Worm (Caenorhabditis elegans) whole organism, L4 larva: Measurements from ENCODE around the gene zipt-2.2.
A peak's percentile ranks its signal among the peaks of the same experiment; 100 is the strongest.

Experiments used
- F26F4.8 ChIP-seq: fragments of 200-800 bp; sonication (Bioruptor generic); conservative IDR thresholded peaks from 2 replicates; pipeline ENCODE4 v1.3.6; 2022; ENCODE audit warnings: missing genetic modification characterization, missing compliant biosample characterization
- F44E2.7 ChIP-seq: fragments of 200-800 bp; sonication (Bioruptor generic); IDR thresholded peaks from 2 replicates; pipeline ENCODE4 v2.1.2; 2022; ENCODE audit warnings: missing genetic modification characterization, missing compliant biosample characterization
- F49E8.2 ChIP-seq: sonication (generic microtip); optimal IDR thresholded peaks from 2 replicates; lab custom pipeline; 2016; ENCODE audit warnings: missing compliant biosample characterization, mild to moderate bottlenecking, missing genetic modification characterization, borderline replicate concordance
- aha-1 ChIP-seq: fragments of 150-350 bp; peaks from one replicate; lab custom pipeline; 2014; ENCODE audit warnings: missing biosample characterization, missing genetic modification characterization
- aly-2 ChIP-seq: sonication (generic microtip); optimal IDR thresholded peaks from 2 replicates; lab custom pipeline; 2018; ENCODE audit warnings: missing biosample characterization, missing genetic modification characterization
- arid-1 ChIP-seq: fragments of 200-800 bp; sonication (Bioruptor generic); conservative IDR thresholded peaks from 2 replicates; pipeline ENCODE4 v1.3.6; 2022; ENCODE audit warnings: missing genetic modification reagents, missing genetic modification characterization, missing compliant biosample characterization
- attf-4 ChIP-seq: sonication (generic microtip); optimal IDR thresholded peaks from 3 replicates; lab custom pipeline; 2017; ENCODE audit warnings: missing biosample characterization, missing genetic modification characterization
- ceh-28 ChIP-seq: fragments of 150-350 bp; optimal IDR thresholded peaks from 2 replicates; lab custom pipeline; 2014; ENCODE audit warnings: missing biosample characterization, missing genetic modification reagents, missing genetic modification characterization
- ceh-32 ChIP-seq: sonication (generic microtip); optimal IDR thresholded peaks from 2 replicates; lab custom pipeline; 2016; ENCODE audit warnings: mild to moderate bottlenecking, missing genetic modification characterization, missing compliant biosample characterization; ENCODE audit not compliant: poor library complexity
- daf-12 ChIP-seq: fragments of 150-350 bp; optimal IDR thresholded peaks from 2 replicates; lab custom pipeline; 2014; ENCODE audit warnings: missing biosample characterization, missing genetic modification reagents, missing genetic modification characterization
- daf-16 ChIP-seq, 3 experiments: sonication (generic microtip); optimal IDR thresholded peaks; 2 replicates each; lab custom pipeline; 2016 to 2017; ENCODE audit warnings: missing genetic modification characterization in 3 of 3, missing genetic modification reagents in 3 of 3, mild to moderate bottlenecking in 2 of 3, missing compliant biosample characterization in 2 of 3, missing biosample characterization in 1 of 3, moderate library complexity in 1 of 3
- daf-8 ChIP-seq: fragments of 200-800 bp; sonication (Bioruptor generic); IDR thresholded peaks from 2 replicates; pipeline ENCODE4 v1.3.6; 2022; ENCODE audit warnings: missing genetic modification characterization, missing compliant biosample characterization
- dmd-6 ChIP-seq: fragments of 200-800 bp; sonication (Bioruptor generic); IDR thresholded peaks from 2 replicates; pipeline ENCODE4 v1.3.6; 2022; ENCODE audit warnings: missing genetic modification reagents, missing genetic modification characterization, missing compliant biosample characterization
- dmd-8 ChIP-seq: fragments of 200-800 bp; sonication (Bioruptor generic); IDR thresholded peaks from 2 replicates; pipeline ENCODE4 v1.3.6; 2022; ENCODE audit warnings: missing genetic modification characterization, missing compliant biosample characterization
- dmd-9 ChIP-seq: fragments of 200-800 bp; sonication (Bioruptor generic); IDR thresholded peaks from 2 replicates; pipeline ENCODE4 v1.3.6; 2022; ENCODE audit warnings: missing genetic modification reagents, missing genetic modification characterization, missing compliant biosample characterization
- dve-1 ChIP-seq: sonication (generic microtip); optimal IDR thresholded peaks from 2 replicates; lab custom pipeline; 2017; ENCODE audit warnings: antibody characterized with exemption, mild to moderate bottlenecking, missing genetic modification characterization, missing compliant biosample characterization; ENCODE audit not compliant: insufficient read depth
- gei-8 ChIP-seq: fragments of 200-800 bp; sonication (Bioruptor generic); optimal IDR thresholded peaks from 2 replicates; lab custom pipeline; 2018; ENCODE audit warnings: mild to moderate bottlenecking, missing genetic modification characterization, missing compliant biosample characterization
- hlh-11 ChIP-seq: fragments of 200-800 bp; sonication (Bioruptor generic); optimal IDR thresholded peaks from 2 replicates; lab custom pipeline; 2018; ENCODE audit warnings: mild to moderate bottlenecking, missing genetic modification characterization, missing compliant biosample characterization
- lin-1 ChIP-seq: fragments of 200-800 bp; sonication (Bioruptor generic); IDR thresholded peaks from 2 replicates; pipeline ENCODE4 v1.3.6; 2022; ENCODE audit warnings: missing genetic modification reagents, missing genetic modification characterization, missing compliant biosample characterization
- lin-15B ChIP-seq: fragments of 150-350 bp; sonication (generic microtip); optimal IDR thresholded peaks from 3 replicates; lab custom pipeline; 2014; ENCODE audit warnings: missing biosample characterization, missing genetic modification characterization
- lir-3 ChIP-seq: sonication (generic microtip); optimal IDR thresholded peaks from 2 replicates; lab custom pipeline; 2016; ENCODE audit warnings: mild to moderate bottlenecking, missing genetic modification characterization, missing compliant biosample characterization
- madf-9 ChIP-seq: fragments of 200-800 bp; sonication (Bioruptor generic); conservative IDR thresholded peaks from 2 replicates; pipeline ENCODE4 v1.3.6; 2022; ENCODE audit warnings: missing genetic modification reagents, missing genetic modification characterization, missing compliant biosample characterization
- mdt-29 ChIP-seq: fragments of 200-800 bp; sonication (Bioruptor generic); IDR thresholded peaks from 2 replicates; pipeline ENCODE4 v1.3.6; 2022; ENCODE audit warnings: missing genetic modification reagents, missing genetic modification characterization, missing compliant biosample characterization
- nhr-111 ChIP-seq: fragments of 200-800 bp; sonication (Bioruptor generic); optimal IDR thresholded peaks from 2 replicates; lab custom pipeline; 2018; ENCODE audit warnings: mild to moderate bottlenecking, missing genetic modification characterization, missing compliant biosample characterization
- nhr-25 ChIP-seq: sonication (generic microtip); optimal IDR thresholded peaks from 2 replicates; lab custom pipeline; 2017; ENCODE audit warnings: missing genetic modification characterization, mild to moderate bottlenecking, missing compliant biosample characterization, antibody characterized with exemption, moderate library complexity, borderline replicate concordance; ENCODE audit not compliant: insufficient read depth
- nhr-42 ChIP-seq: fragments of 200-800 bp; sonication (Bioruptor generic); IDR thresholded peaks from 2 replicates; pipeline ENCODE4 v1.3.6; 2022; ENCODE audit warnings: missing genetic modification characterization, missing compliant biosample characterization
- nhr-76 ChIP-seq: fragments of 150-350 bp; optimal IDR thresholded peaks from 2 replicates; lab custom pipeline; 2014; ENCODE audit warnings: missing biosample characterization, missing genetic modification characterization
- pha-4 ChIP-seq, 2 experiments: fragments of 150-350 bp in 1 of 2; fragments of 200-800 bp in 1 of 2; sonication (Bioruptor generic) in 1 of 2; IDR thresholded peaks in 1 of 2; optimal IDR thresholded peaks in 1 of 2; 2 replicates each; pipeline versions ENCODE4 v1.3.6 to Lab custom; 2014 to 2022; ENCODE audit warnings: missing genetic modification characterization in 2 of 2, missing genetic modification reagents in 2 of 2, missing biosample characterization in 1 of 2, missing compliant biosample characterization in 1 of 2
- php-3 ChIP-seq: fragments of 200-800 bp; sonication (Bioruptor generic); IDR thresholded peaks from 2 replicates; pipeline ENCODE4 v1.3.6; 2022; ENCODE audit warnings: missing genetic modification reagents, missing genetic modification characterization, missing compliant biosample characterization
- sdz-12 ChIP-seq: fragments of 200-800 bp; sonication (Bioruptor generic); optimal IDR thresholded peaks from 2 replicates; lab custom pipeline; 2018; ENCODE audit warnings: mild to moderate bottlenecking, missing genetic modification characterization, missing compliant biosample characterization
- set-16 ChIP-seq: fragments of 200-800 bp; sonication (Bioruptor generic); IDR thresholded peaks from 2 replicates; pipeline ENCODE4 v1.3.6; 2022; ENCODE audit warnings: missing genetic modification reagents, missing genetic modification characterization, missing compliant biosample characterization
- tag-97 ChIP-seq: fragments of 200-800 bp; sonication (Bioruptor generic); IDR thresholded peaks from 2 replicates; pipeline ENCODE4 v1.3.6; 2022; ENCODE audit warnings: missing genetic modification characterization, missing compliant biosample characterization
- vab-7 ChIP-seq: fragments of 200-800 bp; sonication (Bioruptor generic); IDR thresholded peaks from 2 replicates; pipeline ENCODE4 v1.3.6; 2022; ENCODE audit warnings: missing genetic modification reagents, missing genetic modification characterization, missing compliant biosample characterization
- zag-1 ChIP-seq: fragments of 150-350 bp; optimal IDR thresholded peaks from 2 replicates; lab custom pipeline; 2014; ENCODE audit warnings: missing biosample characterization, missing genetic modification characterization
- zfp-2 ChIP-seq: sonication (generic microtip); optimal IDR thresholded peaks from 2 replicates; lab custom pipeline; 2016; ENCODE audit warnings: mild to moderate bottlenecking, missing genetic modification characterization, missing compliant biosample characterization
- zip-11 ChIP-seq: fragments of 200-800 bp; sonication (Bioruptor generic); IDR thresholded peaks from 2 replicates; pipeline ENCODE4 v1.3.6; 2022; ENCODE audit warnings: missing genetic modification characterization, missing compliant biosample characterization
- ztf-11 ChIP-seq: fragments of 150-350 bp; optimal IDR thresholded peaks from 2 replicates; lab custom pipeline; 2014; ENCODE audit warnings: missing biosample characterization, missing genetic modification characterization

The zipt-2.2 gene

DNA sequence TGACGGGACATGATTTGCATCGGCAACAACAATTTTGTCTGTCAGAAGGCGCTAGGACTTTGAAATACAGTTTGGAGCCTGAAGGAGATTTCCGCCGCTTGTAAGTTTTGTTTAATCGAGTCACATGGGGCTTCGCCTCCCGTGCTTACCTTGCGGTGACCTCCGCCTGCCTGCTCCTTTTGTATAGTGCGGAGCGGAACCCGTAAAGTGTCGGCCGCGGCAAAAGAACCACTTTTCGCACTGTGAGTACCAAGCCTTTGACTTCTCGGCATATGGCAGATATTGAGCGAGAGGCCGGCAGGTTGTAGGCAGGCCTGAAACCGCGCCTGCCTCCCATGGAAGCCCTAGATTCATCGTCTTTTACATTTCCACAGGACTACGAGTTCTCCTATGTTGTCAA is 30.8 kb upstream of the zipt-2.2 start:
- TF ChIP-seq set-16 (GFP tag; lab: Robert Waterston, UW) (peak; percentile 60; the same call in 1 of the 2 replicates), attf-4 (tag; lab: Kevin White, UChicago) (no peak), dmd-8 (0 out of 2 replicates have a peak, but pooled peaks have one; percentile 35)

- TF ChIP-seq lir-3: no peak
- no peak for TF ChIP-seq F26F4.8 (GFP tag; lab: Robert Waterston, UW)
- TF ChIP-seq F44E2.7 (GFP tag; lab: Robert Waterston, UW): no peak
- no peak for TF ChIP-seq zip-11 (GFP tag; lab: Robert Waterston, UW)
- TF ChIP-seq ceh-32 (tag; lab: Kevin White, UChicago): no peak
- no peak for TF ChIP-seq dve-1 (tag; lab: Kevin White, UChicago)
- TF ChIP-seq ztf-11: no peak
- TF ChIP-seq zag-1 (tag; lab: Kevin White, UChicago): no peak
- no peak for TF ChIP-seq nhr-111
- TF ChIP-seq aha-1 (tag; lab: Kevin White, UChicago): no peak
- TF ChIP-seq set-16 (GFP tag; lab: Robert Waterston, UW): no peak
- TF ChIP-seq dmd-6 (GFP tag; lab: Robert Waterston, UW): no peak
- TF ChIP-seq lin-1 (GFP tag; lab: Robert Waterston, UW): no peak
- TF ChIP-seq F49E8.2 (tag; lab: Kevin White, UChicago): no peak
- TF ChIP-seq aly-2 (tag; lab: Kevin White, UChicago): no peak
- no peak for TF ChIP-seq dmd-9 (GFP tag; lab: Robert Waterston, UW)
- no peak for TF ChIP-seq madf-9 (GFP tag; lab: Robert Waterston, UW)
- no peak for TF ChIP-seq lin-15B (tag; lab: Kevin White, UChicago)
Observed at ce11 chrIV:4265224-4265623, 30.1 kb upstream of the zipt-2.2 start, which contains the start of gene F36A4.5. Gene F36A4.5, plus strand, starts transcription at chrIV:4265524.

- TF ChIP-seq lir-3: no peak
- 0 out of 2 replicates have a peak, but pooled peaks have one; percentile 24 for TF ChIP-seq php-3 (GFP tag; lab: Robert Waterston, UW)
- TF ChIP-seq set-16 (GFP tag; lab: Robert Waterston, UW): peak; percentile 98
- TF ChIP-seq pha-4 (GFP tag; IDR thresholded peaks at IDR 0.05; lab: Robert Waterston, UW): peak; percentile 55; the same call in 1 of the 2 replicates
- TF ChIP-seq pha-4 (tag; optimal IDR thresholded peaks at IDR 0.05; lab: Kevin White, UChicago): no peak
- TF ChIP-seq, all 104 proteins: peak for 3
Observed at ce11 chrIV:4264649-4265048, 29.5 kb upstream of the zipt-2.2 start.

ce11 chrIV:4262993-4263392 is 27.8 kb upstream of the zipt-2.2 start, which contains the start of gene col-33:
Gene col-33, plus strand, starts transcription at chrIV:4263293.
- TF ChIP-seq aly-2 (tag; lab: Kevin White, UChicago) (no peak), ceh-28 (tag; lab: Kevin White, UChicago) (no peak), nhr-76 (tag; lab: Kevin White, UChicago) (no peak), zip-11 (GFP tag; lab: Robert Waterston, UW) (no peak), arid-1 (GFP tag; lab: Robert Waterston, UW) (no peak), daf-8 (GFP tag; lab: Robert Waterston, UW) (no peak), vab-7 (GFP tag; lab: Robert Waterston, UW) (no peak), nhr-25 (tag; lab: Kevin White, UChicago) (no peak), mdt-29 (GFP tag; lab: Robert Waterston, UW) (no peak), daf-12 (tag; lab: Kevin White, UChicago) (no peak), hlh-11 (tag; lab: Kevin White, UChicago) (no peak), lin-15B (tag; lab: Kevin White, UChicago) (no peak), tag-97 (GFP tag; lab: Robert Waterston, UW) (no peak), nhr-42 (GFP tag; lab: Robert Waterston, UW) (no peak), gei-8 (GFP tag; lab: Kevin White, UChicago) (no peak), sdz-12 (GFP tag; lab: Kevin White, UChicago) (no peak), daf-16 (GFP tag; optimal IDR thresholded peaks at IDR 0.05; lab: Kevin White, UChicago) (no peak), daf-16 (tag; optimal IDR thresholded peaks at IDR 0.05; lab: Kevin White, UChicago) (no peak), zfp-2 (tag; lab: Kevin White, UChicago) (no peak)
